Worm (Caenorhabditis elegans) whole organism, L1 larva: ENCODE results near the gene F13H8.8.

Experiments used
- aly-2 ChIP-seq: fragments of 150-350 bp; optimal IDR thresholded peaks from 2 replicates; lab custom pipeline; 2014; ENCODE audit warnings: missing biosample characterization, missing genetic modification characterization
- mdl-1 ChIP-seq, 2 experiments: fragments of 150-350 bp; optimal IDR thresholded peaks; 2 replicates each; lab custom pipeline; 2014 to 2017; ENCODE audit warnings: missing biosample characterization in 2 of 2, missing genetic modification characterization in 2 of 2, inconsistent platforms in 1 of 2
- pqm-1 ChIP-seq: sonication (generic microtip); optimal IDR thresholded peaks from 3 replicates; lab custom pipeline; 2017; ENCODE audit warnings: missing biosample characterization, missing genetic modification characterization
- unc-62 ChIP-seq: fragments of 150-350 bp; optimal IDR thresholded peaks from 2 replicates; lab custom pipeline; 2014; ENCODE audit warnings: missing biosample characterization, missing genetic modification reagents, missing genetic modification characterization

- TF ChIP-seq unc-62 (GFP tag; lab: Kevin White, UChicago) (no peak), aly-2 (no peak), pqm-1 (tag; lab: Kevin White, UChicago) (no peak), mdl-1 (tag; optimal IDR thresholded peaks at IDR 0.05; lab: Kevin White, UChicago) (no peak)
Observed at ce11 chrII:6306125-6306524, 38.2 kb upstream of the F13H8.8 start, which contains the start of gene C29F5.8.
